Fruit fly (Drosophila melanogaster) whole organism, pupa: ENCODE results near the gene CG9147.

Source experiments
- CG10348 ChIP-seq: fragments of 200-800 bp; sonication (Bioruptor generic); IDR thresholded peaks from 2 replicates; pipeline ENCODE4 v1.3.6; 2022; ENCODE audit warnings: missing biosample characterization, missing genetic modification characterization
- CG12605 ChIP-seq: fragments of 200-800 bp; sonication (Bioruptor generic); IDR thresholded peaks from 2 replicates; pipeline ENCODE4 v1.3.6; 2022; ENCODE audit warnings: missing biosample characterization, missing genetic modification characterization
- CG13204 ChIP-seq: fragments of 200-800 bp; sonication (Bioruptor generic); optimal IDR thresholded peaks from 2 replicates; lab custom pipeline; 2018; ENCODE audit warnings: missing biosample characterization, mild to moderate bottlenecking, missing genetic modification characterization, moderate library complexity
- CG14655 ChIP-seq: fragments of 200-800 bp; sonication (Bioruptor generic); optimal IDR thresholded peaks from 3 replicates; lab custom pipeline; 2017; ENCODE audit warnings: mild to moderate bottlenecking, missing biosample characterization, missing genetic modification reagents, missing genetic modification characterization
- CG15710 ChIP-seq: fragments of 200-800 bp; sonication (Bioruptor generic); optimal IDR thresholded peaks from 2 replicates; lab custom pipeline; 2018; ENCODE audit warnings: missing biosample characterization, mild to moderate bottlenecking, missing genetic modification characterization, moderate library complexity
- CG4496 ChIP-seq: fragments of 200-800 bp; sonication (Bioruptor generic); IDR thresholded peaks from 3 replicates; pipeline ENCODE4 v1.3.6; 2022; ENCODE audit warnings: missing biosample characterization, missing genetic modification characterization
- CG9948 ChIP-seq: fragments of 200-800 bp; sonication (Bioruptor generic); optimal IDR thresholded peaks from 2 replicates; lab custom pipeline; 2018; ENCODE audit warnings: missing biosample characterization, mild to moderate bottlenecking, missing genetic modification characterization, moderate library complexity
- EcR ChIP-seq: fragments of 200-800 bp; sonication (Bioruptor generic); optimal IDR thresholded peaks from 3 replicates; lab custom pipeline; 2019; ENCODE audit warnings: missing biosample characterization, missing genetic modification characterization, mild to moderate bottlenecking, moderate library complexity, missing genetic modification reagents
- Snoo ChIP-seq: fragments of 200-800 bp; sonication (Bioruptor generic); optimal IDR thresholded peaks from 3 replicates; lab custom pipeline; 2017; ENCODE audit warnings: missing biosample characterization, mild to moderate bottlenecking, missing genetic modification characterization, inconsistent platforms
- rn ChIP-seq: fragments of 200-800 bp; sonication (Bioruptor generic); IDR thresholded peaks from 2 replicates; pipeline ENCODE4 v1.3.6; 2022; ENCODE audit warnings: missing biosample characterization, missing genetic modification characterization

- no peak for TF ChIP-seq EcR (GFP tag; lab: Kevin White, UChicago)
- TF ChIP-seq CG15710 (tag; lab: Kevin White, UChicago), result no peak
- no peak for TF ChIP-seq Snoo (tag; lab: Kevin White, UChicago)
- no peak for TF ChIP-seq rn (GFP tag; lab: Robert Waterston, UW)
- no peak for TF ChIP-seq CG12605 (GFP tag; lab: Robert Waterston, UW)
- TF ChIP-seq CG13204 (GFP tag; lab: Kevin White, UChicago), result no peak
- TF ChIP-seq CG14655, result no peak
- TF ChIP-seq CG10348 (GFP tag; lab: Robert Waterston, UW), result no peak
- no peak for TF ChIP-seq CG9948
- no peak for TF ChIP-seq CG4496
Observed at dm6 chr2L:6109313-6109847, 43.6 kb downstream of the CG9147 start.
